Worm (Caenorhabditis elegans): ENCODE data around the gene spp-31.

Gene spp-31

DNA sequence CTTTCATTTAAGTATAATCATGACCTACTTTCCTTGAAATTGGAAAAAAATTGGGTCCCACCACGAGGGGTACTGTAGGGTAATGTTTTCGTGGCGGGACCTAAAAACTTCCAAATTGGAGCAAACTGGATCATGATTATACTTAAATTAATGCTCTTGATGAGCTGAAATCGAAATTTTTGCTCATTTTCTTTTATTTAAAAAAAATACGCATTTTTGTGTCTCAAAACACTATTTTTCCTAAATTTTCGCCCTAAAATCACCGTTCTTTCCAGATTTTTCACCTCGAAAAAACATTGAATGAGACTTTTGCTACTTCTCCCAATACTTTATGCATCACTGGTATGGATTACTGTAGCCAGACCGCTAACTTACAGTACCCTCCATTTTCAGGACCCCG lies at the start of gene spp-31:
TSS of gene spp-31 (plus strand) at position 301 of the 400 bp plus-strand sequence.
- TF ChIP-seq cog-1 (tag; optimal IDR thresholded peaks at IDR 0.05) (no peak), ref-1 (GFP tag; conservative IDR thresholded peaks at IDR 0.05) (no peak), klf-2 (GFP tag; conservative IDR thresholded peaks at IDR 0.05) (no peak), T22C8.4 (GFP tag; IDR thresholded peaks at IDR 0.05) (no peak), med-1 (GFP tag; optimal IDR thresholded peaks at IDR 0.05; ENCODE audit: insufficient read depth) (no peak), ztf-29 (GFP tag; IDR thresholded peaks at IDR 0.05) (no peak), flt-1 (GFP tag; IDR thresholded peaks at IDR 0.05) (no peak), tab-1 (GFP tag; IDR thresholded peaks at IDR 0.05) (no peak), ztf-23 (GFP tag; IDR thresholded peaks at IDR 0.05) (no peak)

DNA sequence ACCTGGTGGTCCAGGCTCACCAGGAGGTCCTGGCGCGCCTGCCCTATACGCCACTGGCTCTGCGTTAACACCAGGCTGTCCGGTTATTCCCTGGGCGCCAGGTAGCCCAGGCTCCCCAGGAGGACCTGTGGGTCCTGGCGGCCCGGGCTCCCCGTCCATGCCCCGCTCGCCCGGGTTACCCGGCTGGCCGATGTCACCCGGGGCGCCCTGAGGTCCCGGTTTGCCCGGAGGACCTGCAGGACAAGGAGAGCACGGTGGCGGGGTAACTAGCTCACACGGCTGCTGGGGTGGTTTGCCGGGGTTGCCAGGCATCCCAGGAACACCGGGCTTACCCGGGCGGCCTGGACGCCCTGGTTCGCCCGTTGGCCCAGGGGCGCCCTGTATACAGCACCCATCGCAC lies 48.3 kb upstream of the spp-31 start:
- TF ChIP-seq med-1 (GFP tag; optimal IDR thresholded peaks at IDR 0.05; ENCODE audit: insufficient read depth) (no peak), ztf-29 (GFP tag; IDR thresholded peaks at IDR 0.05) (no peak), ztf-23 (GFP tag; IDR thresholded peaks at IDR 0.05) (no peak), tab-1 (GFP tag; IDR thresholded peaks at IDR 0.05) (0 out of 2 replicates have a peak, but pooled peaks have one; percentile 20), klf-2 (GFP tag; conservative IDR thresholded peaks at IDR 0.05) (no peak), T22C8.4 (GFP tag; IDR thresholded peaks at IDR 0.05) (no peak), flt-1 (GFP tag; IDR thresholded peaks at IDR 0.05) (0 out of 2 replicates have a peak, but pooled peaks have one; percentile 43), ref-1 (GFP tag; conservative IDR thresholded peaks at IDR 0.05) (no peak), cog-1 (tag; optimal IDR thresholded peaks at IDR 0.05) (no peak)

DNA sequence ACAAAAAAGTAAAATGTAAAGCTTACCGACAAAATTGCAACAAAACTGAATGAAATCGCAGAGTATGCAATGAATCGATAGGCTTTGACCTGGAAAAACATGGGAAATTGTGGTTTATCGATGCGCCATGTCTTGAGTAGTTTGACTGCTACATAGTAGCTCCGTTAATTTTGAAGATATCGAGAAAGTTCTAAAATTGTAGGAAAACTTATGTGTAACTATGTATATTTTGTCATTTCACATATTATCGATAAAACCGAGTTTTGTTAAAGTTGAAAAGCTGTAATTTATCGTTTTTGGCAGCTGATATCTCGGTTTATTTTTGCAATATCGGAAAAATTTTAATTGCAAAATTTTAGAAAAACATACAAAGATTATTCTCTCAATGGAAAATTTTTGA lies 47.2 kb upstream of the spp-31 start, which contains the start of gene col-105:
TSS of gene col-105 (minus strand) at position 101 of the 400 bp plus-strand sequence.
- TF ChIP-seq flt-1 (GFP tag; IDR thresholded peaks at IDR 0.05) = no peak
- no peak for TF ChIP-seq klf-2 (GFP tag; conservative IDR thresholded peaks at IDR 0.05)
- TF ChIP-seq cog-1 (tag; optimal IDR thresholded peaks at IDR 0.05) = no peak
- no peak for TF ChIP-seq tab-1 (GFP tag; IDR thresholded peaks at IDR 0.05)
- no peak for TF ChIP-seq med-1 (GFP tag; optimal IDR thresholded peaks at IDR 0.05; ENCODE audit: insufficient read depth)
- no peak for TF ChIP-seq T22C8.4 (GFP tag; IDR thresholded peaks at IDR 0.05)
- TF ChIP-seq ztf-29 (GFP tag; IDR thresholded peaks at IDR 0.05) = no peak
- TF ChIP-seq ztf-23 (GFP tag; IDR thresholded peaks at IDR 0.05) = no peak
- TF ChIP-seq ref-1 (GFP tag; conservative IDR thresholded peaks at IDR 0.05) = no peak

DNA sequence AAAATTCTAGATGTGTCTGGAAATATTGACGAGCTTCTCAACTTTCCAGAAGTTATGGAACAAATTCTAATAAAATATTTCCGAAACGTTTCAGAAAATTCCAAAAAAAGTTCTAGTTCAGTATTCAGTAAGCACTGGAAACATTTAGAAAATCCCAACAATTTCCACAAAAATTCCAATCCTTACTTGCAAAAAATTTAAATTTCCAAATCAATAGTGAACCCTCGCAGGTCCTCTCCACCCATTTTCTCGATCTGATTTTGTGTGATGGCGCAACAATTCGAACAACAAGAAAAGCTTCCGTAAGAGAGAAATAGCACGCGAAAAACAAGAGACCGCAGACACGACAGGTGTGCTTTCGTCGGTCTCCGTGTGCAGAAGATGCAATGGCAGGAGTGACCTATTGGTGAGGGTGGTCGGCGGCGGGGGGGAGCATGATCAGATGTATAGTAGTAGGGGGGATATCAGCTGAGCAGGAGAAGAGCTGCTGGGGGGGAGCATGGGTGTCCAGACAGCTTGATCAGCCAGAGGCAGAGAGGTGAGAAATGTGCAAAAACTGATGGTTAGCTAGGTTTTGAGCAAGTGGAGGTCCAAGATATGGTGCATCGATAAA lies 44.6 kb upstream of the spp-31 start:
- TF ChIP-seq tab-1 (GFP tag; IDR thresholded peaks at IDR 0.05) = no peak
- no peak for TF ChIP-seq ztf-23 (GFP tag; IDR thresholded peaks at IDR 0.05)
- no peak for TF ChIP-seq ztf-29 (GFP tag; IDR thresholded peaks at IDR 0.05)
- no peak for TF ChIP-seq ref-1 (GFP tag; conservative IDR thresholded peaks at IDR 0.05)
- TF ChIP-seq klf-2 (GFP tag; conservative IDR thresholded peaks at IDR 0.05) = no peak
- no peak for TF ChIP-seq cog-1 (tag; optimal IDR thresholded peaks at IDR 0.05)
- no peak for TF ChIP-seq med-1 (GFP tag; optimal IDR thresholded peaks at IDR 0.05; ENCODE audit: insufficient read depth)
- TF ChIP-seq flt-1 (GFP tag; IDR thresholded peaks at IDR 0.05) = no peak
- no peak for TF ChIP-seq T22C8.4 (GFP tag; IDR thresholded peaks at IDR 0.05)

DNA sequence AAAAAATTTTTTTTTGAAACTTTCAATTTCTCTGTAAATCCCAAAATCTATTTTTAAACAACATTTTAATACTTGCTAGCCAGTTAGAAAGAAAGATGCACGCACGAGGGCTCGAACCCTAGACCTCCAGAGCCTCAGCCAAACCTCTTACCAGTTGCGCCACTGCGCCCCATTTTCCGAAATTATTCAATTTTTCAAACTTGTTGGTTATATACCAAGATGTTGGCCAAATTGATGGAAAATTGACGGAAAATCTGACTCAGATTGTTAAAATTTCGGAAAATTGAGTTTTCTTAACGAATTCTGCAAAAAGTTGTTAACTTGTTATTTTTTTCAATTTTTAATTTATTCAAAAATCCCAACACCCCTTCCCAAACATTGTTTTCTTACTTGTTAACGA lies 40.6 kb upstream of the spp-31 start:
- TF ChIP-seq ref-1 (GFP tag; conservative IDR thresholded peaks at IDR 0.05) (no peak), ztf-29 (GFP tag; IDR thresholded peaks at IDR 0.05) (no peak), ztf-23 (GFP tag; IDR thresholded peaks at IDR 0.05) (no peak), cog-1 (tag; optimal IDR thresholded peaks at IDR 0.05) (no peak)

DNA sequence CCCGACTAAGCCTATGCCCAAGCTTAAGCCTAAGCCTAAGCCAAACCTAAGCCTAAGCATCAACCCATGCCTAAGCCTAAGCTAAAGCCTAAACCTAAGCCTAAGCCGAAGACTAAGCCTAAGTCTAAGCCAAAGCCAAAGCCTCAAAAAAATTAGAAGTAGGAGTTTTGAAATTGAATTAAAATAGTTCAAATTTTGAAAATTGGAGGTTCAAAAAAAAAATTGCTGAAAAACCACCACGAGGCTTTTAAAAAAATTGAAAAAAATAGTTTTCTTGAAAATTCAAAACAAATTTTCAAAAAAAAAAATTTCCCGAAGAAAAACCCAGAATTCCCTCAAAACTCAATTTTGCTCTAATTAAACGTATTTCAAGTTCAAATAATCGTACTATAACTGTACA lies 39.3 kb upstream of the spp-31 start:
- TF ChIP-seq flt-1 (GFP tag; IDR thresholded peaks at IDR 0.05) = no peak
- TF ChIP-seq T22C8.4 (GFP tag; IDR thresholded peaks at IDR 0.05) = no peak
- TF ChIP-seq tab-1 (GFP tag; IDR thresholded peaks at IDR 0.05) = no peak
- no peak for TF ChIP-seq ref-1 (GFP tag; conservative IDR thresholded peaks at IDR 0.05)
- no peak for TF ChIP-seq cog-1 (tag; optimal IDR thresholded peaks at IDR 0.05)
- no peak for TF ChIP-seq med-1 (GFP tag; optimal IDR thresholded peaks at IDR 0.05; ENCODE audit: insufficient read depth)
- TF ChIP-seq ztf-29 (GFP tag; IDR thresholded peaks at IDR 0.05) = no peak
- no peak for TF ChIP-seq klf-2 (GFP tag; conservative IDR thresholded peaks at IDR 0.05)
- TF ChIP-seq ztf-23 (GFP tag; IDR thresholded peaks at IDR 0.05) = no peak

DNA sequence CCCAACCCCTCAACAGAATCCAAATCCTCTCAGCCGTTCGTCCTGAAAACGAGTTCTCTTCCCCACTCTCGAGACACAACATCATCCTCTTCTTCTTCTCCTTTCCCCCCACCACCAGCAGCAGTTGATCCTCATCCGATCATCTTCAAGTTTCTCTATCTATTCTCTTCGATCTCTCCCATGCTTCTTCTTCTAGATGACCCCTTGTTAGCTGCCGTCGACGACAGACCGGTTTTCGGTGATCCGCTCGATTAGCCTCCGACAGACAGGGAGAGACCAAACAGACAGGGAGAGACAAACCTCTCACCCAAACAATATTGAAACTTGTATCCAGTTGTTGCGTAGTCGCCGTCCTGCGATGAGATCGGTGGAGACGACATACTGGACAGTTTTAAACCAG lies 35.1 kb upstream of the spp-31 start:
- TF ChIP-seq med-1 (GFP tag; optimal IDR thresholded peaks at IDR 0.05; ENCODE audit: insufficient read depth) (no peak), tab-1 (GFP tag; IDR thresholded peaks at IDR 0.05) (no peak), T22C8.4 (GFP tag; IDR thresholded peaks at IDR 0.05) (no peak), klf-2 (GFP tag; conservative IDR thresholded peaks at IDR 0.05) (no peak), flt-1 (GFP tag; IDR thresholded peaks at IDR 0.05) (no peak), ztf-23 (GFP tag; IDR thresholded peaks at IDR 0.05) (no peak), ztf-29 (GFP tag; IDR thresholded peaks at IDR 0.05) (no peak), cog-1 (tag; optimal IDR thresholded peaks at IDR 0.05) (no peak), ref-1 (GFP tag; conservative IDR thresholded peaks at IDR 0.05) (no peak)

DNA sequence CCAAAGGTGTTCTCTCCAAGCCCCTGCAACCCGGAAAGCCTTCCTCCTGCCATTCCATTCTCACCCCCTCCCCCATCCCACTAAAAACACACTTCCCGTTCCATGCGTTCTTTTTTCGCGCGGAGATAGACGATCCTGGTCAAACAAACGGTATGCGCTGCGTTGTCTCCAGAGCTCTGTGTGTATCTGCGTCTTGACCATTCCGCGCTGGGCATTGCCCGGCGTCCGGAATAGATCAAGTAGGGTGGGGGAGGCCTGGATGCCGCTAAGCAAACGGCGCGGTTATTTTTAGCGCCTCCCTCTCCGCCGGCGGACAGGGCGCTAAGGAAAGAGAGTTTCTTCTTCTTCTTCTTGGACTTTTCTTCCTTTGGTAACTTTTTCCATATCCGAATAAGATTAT lies 31.1 kb upstream of the spp-31 start:
- TF ChIP-seq ztf-29 (GFP tag; IDR thresholded peaks at IDR 0.05) = no peak
- TF ChIP-seq T22C8.4 (GFP tag; IDR thresholded peaks at IDR 0.05) = no peak
- TF ChIP-seq ztf-23 (GFP tag; IDR thresholded peaks at IDR 0.05) = no peak

DNA sequence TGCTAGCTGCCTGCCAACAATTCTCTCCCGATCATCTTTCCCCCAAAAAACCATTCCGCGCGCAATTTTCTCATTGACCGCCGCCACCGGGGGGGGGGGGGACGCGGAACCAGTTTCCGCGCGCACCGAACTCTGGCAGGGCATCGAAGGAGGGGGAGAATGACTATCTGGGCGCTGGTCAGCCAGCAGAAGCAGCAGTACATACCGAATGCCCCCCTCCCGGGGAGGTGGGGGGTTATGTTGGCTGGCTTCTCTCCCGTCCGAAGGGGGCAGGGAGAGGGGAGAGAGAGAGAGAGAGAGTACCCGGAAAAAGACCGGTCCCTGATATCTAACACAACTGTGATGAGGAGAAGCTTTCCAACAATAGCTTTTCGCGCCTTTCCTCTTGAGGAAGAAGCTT lies 28.7 kb upstream of the spp-31 start:
- TF ChIP-seq med-1 (GFP tag; optimal IDR thresholded peaks at IDR 0.05; ENCODE audit: insufficient read depth) (no peak), ztf-23 (GFP tag; IDR thresholded peaks at IDR 0.05) (no peak), cog-1 (tag; optimal IDR thresholded peaks at IDR 0.05) (no peak), tab-1 (GFP tag; IDR thresholded peaks at IDR 0.05) (peak; percentile 48; the same call in 1 of the 2 replicates), klf-2 (GFP tag; conservative IDR thresholded peaks at IDR 0.05) (no peak), ztf-29 (GFP tag; IDR thresholded peaks at IDR 0.05) (no peak), T22C8.4 (GFP tag; IDR thresholded peaks at IDR 0.05) (0 out of 2 replicates have a peak, but pooled peaks have one; percentile 10), flt-1 (GFP tag; IDR thresholded peaks at IDR 0.05) (peak; percentile 37; the same call in 1 of the 2 replicates), ref-1 (GFP tag; conservative IDR thresholded peaks at IDR 0.05) (no peak)

DNA sequence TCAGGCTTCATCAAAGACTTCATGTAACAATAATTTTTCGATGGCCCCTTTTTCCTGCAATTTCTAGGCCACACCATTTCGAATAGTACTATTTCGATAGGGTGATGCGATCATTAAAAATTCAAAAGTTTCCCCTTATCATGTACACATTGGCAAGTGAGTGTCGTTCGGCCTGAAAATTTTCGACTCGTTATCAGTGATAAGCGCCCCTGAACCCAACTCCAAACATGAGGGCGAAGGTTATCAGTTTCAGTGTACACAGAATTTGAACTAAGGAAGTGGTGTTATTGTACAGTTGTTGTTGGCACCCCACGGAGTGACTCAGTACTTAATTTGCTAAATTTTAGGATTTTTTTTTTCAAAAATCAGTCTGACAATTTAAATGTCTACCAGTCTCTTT lies 27.4 kb upstream of the spp-31 start:
- TF ChIP-seq T22C8.4 (GFP tag; IDR thresholded peaks at IDR 0.05) (no peak), cog-1 (tag; optimal IDR thresholded peaks at IDR 0.05) (no peak), flt-1 (GFP tag; IDR thresholded peaks at IDR 0.05) (no peak), med-1 (GFP tag; optimal IDR thresholded peaks at IDR 0.05; ENCODE audit: insufficient read depth) (no peak), klf-2 (GFP tag; conservative IDR thresholded peaks at IDR 0.05) (no peak), ref-1 (GFP tag; conservative IDR thresholded peaks at IDR 0.05) (no peak), ztf-29 (GFP tag; IDR thresholded peaks at IDR 0.05) (no peak), tab-1 (GFP tag; IDR thresholded peaks at IDR 0.05) (no peak)
